Fruit fly (Drosophila melanogaster): ENCODE measurements around the gene mira.
A peak's percentile ranks its signal among the peaks of the same experiment; 100 is the strongest.

The mira gene

DNA sequence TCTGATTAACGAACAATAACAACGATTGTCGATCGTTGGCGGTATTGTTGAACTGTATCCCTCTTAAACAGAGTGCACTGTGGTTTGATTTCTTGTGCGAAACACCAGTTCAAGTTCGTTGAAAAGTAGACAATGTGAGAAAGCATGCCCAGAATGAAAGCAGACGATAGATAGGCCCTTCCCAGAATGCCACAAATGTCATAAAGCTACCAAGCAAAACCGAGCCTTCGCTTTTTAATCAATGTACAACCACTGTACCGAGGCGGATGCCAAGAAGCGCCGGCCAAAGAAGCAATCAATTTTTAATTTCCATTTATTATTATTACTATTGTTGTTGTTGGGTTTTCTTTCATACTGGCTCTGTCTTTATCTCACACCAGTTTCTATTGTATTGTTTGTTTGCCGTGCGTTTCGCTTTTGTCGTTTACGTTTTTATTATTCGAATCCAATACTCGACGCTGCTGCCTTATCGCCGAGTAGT lies 26.0 kb downstream of the mira start (continued):
- peak; percentile 75 for TF ChIP-seq nau (GFP tag; optimal IDR thresholded peaks at IDR 0.05)
- TF ChIP-seq CG5180 (GFP tag; optimal IDR thresholded peaks at IDR 0.05): peak; percentile 37
- peak; percentile 61 for TF ChIP-seq CG12236 (GFP tag; optimal IDR thresholded peaks at IDR 0.05)
- peak; percentile 89 for TF ChIP-seq CG34422 (GFP tag; IDR thresholded peaks at IDR 0.05)
- TF ChIP-seq CG11085 (GFP tag; IDR thresholded peaks at IDR 0.05): peak; percentile 66
- TF ChIP-seq Chrac-16 (GFP tag; optimal IDR thresholded peaks at IDR 0.05): peak; percentile 79
- peak; percentile 83 for TF ChIP-seq CG6813 (GFP tag; optimal IDR thresholded peaks at IDR 0.05)
- peak; percentile 78 for TF ChIP-seq onecut (GFP tag; IDR thresholded peaks at IDR 0.05)
- TF ChIP-seq grn (GFP tag; optimal IDR thresholded peaks at IDR 0.05): no peak
- TF ChIP-seq sd (tag; optimal IDR thresholded peaks at IDR 0.05): peak; percentile 63
- TF ChIP-seq jing (GFP tag; optimal IDR thresholded peaks at IDR 0.05): peak; percentile 72
- peak; percentile 29 for TF ChIP-seq CG3995 (GFP tag; optimal IDR thresholded peaks at IDR 0.05)
- peak; percentile 62 for TF ChIP-seq D19B (GFP tag; optimal IDR thresholded peaks at IDR 0.05)
- TF ChIP-seq CG7786 (GFP tag; optimal IDR thresholded peaks at IDR 0.05): peak; percentile 77
- TF ChIP-seq Ets97D (GFP tag; optimal IDR thresholded peaks at IDR 0.05): peak; percentile 38
- peak; percentile 65 for TF ChIP-seq CG2712 (tag; optimal IDR thresholded peaks at IDR 0.05)
- TF ChIP-seq bigmax (GFP tag; optimal IDR thresholded peaks at IDR 0.05): no peak
- peak; percentile 54 for TF ChIP-seq Max (GFP tag; optimal IDR thresholded peaks at IDR 0.05)
- TF ChIP-seq Dfd (GFP tag; optimal IDR thresholded peaks at IDR 0.05): no peak
- TF ChIP-seq CG4328 (GFP tag; optimal IDR thresholded peaks at IDR 0.05): peak; percentile 3
- TF ChIP-seq Adf1 (GFP tag; IDR thresholded peaks at IDR 0.05): peak; percentile 76
- no peak for TF ChIP-seq ato (GFP tag; IDR thresholded peaks at IDR 0.05; ENCODE audit: partially characterized antibody)
- TF ChIP-seq Ada2b (GFP tag; IDR thresholded peaks at IDR 0.05): peak; percentile 90
- TF ChIP-seq CG11398 (GFP tag; optimal IDR thresholded peaks at IDR 0.05): peak; percentile 51
- peak; percentile 83 for TF ChIP-seq chn (GFP tag; optimal IDR thresholded peaks at IDR 0.05)
- peak; percentile 94 for TF ChIP-seq vvl (GFP tag; IDR thresholded peaks at IDR 0.05)
- peak; percentile 84 for TF ChIP-seq Dbx (GFP tag; IDR thresholded peaks at IDR 0.05)
- 0 out of 2 replicates have a peak, but pooled peaks have one; percentile 20 for TF ChIP-seq bowl (GFP tag; IDR thresholded peaks at IDR 0.05)
- peak; percentile 83 for TF ChIP-seq CG10209 (GFP tag; optimal IDR thresholded peaks at IDR 0.05)
- no peak for TF ChIP-seq hkb (optimal IDR thresholded peaks at IDR 0.05)
- peak; percentile 87 for TF ChIP-seq hkb (GFP tag; IDR thresholded peaks at IDR 0.05)
- TF ChIP-seq HmgD (GFP tag; optimal IDR thresholded peaks at IDR 0.05): peak; percentile 37
- TF ChIP-seq sens (GFP tag): peak; percentile 96
- TF ChIP-seq peb (GFP tag; IDR thresholded peaks at IDR 0.05): peak; percentile 67
- peak; percentile 57 for TF ChIP-seq Ets65A (GFP tag)
- TF ChIP-seq Dref (GFP tag; IDR thresholded peaks at IDR 0.05): no peak
- TF ChIP-seq CG4820 (GFP tag; optimal IDR thresholded peaks at IDR 0.05): peak; percentile 73
- TF ChIP-seq nerfin-2 (GFP tag; IDR thresholded peaks at IDR 0.05; ENCODE audit: partially characterized antibody): no peak
- TF ChIP-seq btn (GFP tag; optimal IDR thresholded peaks at IDR 0.05): peak; percentile 49
- peak; percentile 36 for TF ChIP-seq Spps (tag; optimal IDR thresholded peaks at IDR 0.05)
- peak; percentile 60 for TF ChIP-seq nmo (GFP tag; optimal IDR thresholded peaks at IDR 0.05)
- TF ChIP-seq trh (GFP tag; optimal IDR thresholded peaks at IDR 0.05): no peak
- TF ChIP-seq CG7556 (GFP tag; optimal IDR thresholded peaks at IDR 0.05): peak; percentile 84
- TF ChIP-seq en (GFP tag; optimal IDR thresholded peaks at IDR 0.05): peak; percentile 72
- peak; percentile 70 for TF ChIP-seq BtbVII (GFP tag; optimal IDR thresholded peaks at IDR 0.05)
- TF ChIP-seq CG11093 (GFP tag; IDR thresholded peaks at IDR 0.05): 0 out of 3 replicates have a peak, but pooled peaks have one; percentile 44
- TF ChIP-seq CG4617 (GFP tag; optimal IDR thresholded peaks at IDR 0.05; ENCODE audit: borderline replicate concordance): peak; percentile 55
- TF ChIP-seq CG9932 (GFP tag; IDR thresholded peaks at IDR 0.05): peak; percentile 76
- TF ChIP-seq CG11456 (GFP tag; IDR thresholded peaks at IDR 0.05): peak; percentile 87
- peak; percentile 56 for TF ChIP-seq run (tag; optimal IDR thresholded peaks at IDR 0.05)
- TF ChIP-seq CG33557 (GFP tag; optimal IDR thresholded peaks at IDR 0.05): no peak
- peak; percentile 61 for TF ChIP-seq Nf-YA (GFP tag; IDR thresholded peaks at IDR 0.05)
